Fruit fly (Drosophila melanogaster) whole organism: ENCODE data around the gene Atg2.

Experiments
- CG8478 ChIP-seq: fragments of >200 bp; optimal IDR thresholded peaks from 2 replicates; lab custom pipeline; 2018; ENCODE audit warnings: inconsistent platforms
- Dll ChIP-seq: fragments of >200 bp; optimal IDR thresholded peaks from 2 replicates; lab custom pipeline; 2017
- EcR ChIP-seq, 2 experiments: fragments of >200 bp; optimal IDR thresholded peaks; 2 replicates each; lab custom pipeline; 2017; ENCODE audit warnings: missing biosample characterization in 2 of 2, missing genetic modification characterization in 2 of 2, missing genetic modification reagents in 2 of 2
- pan ChIP-seq: fragments of >200 bp; optimal IDR thresholded peaks from 2 replicates; lab custom pipeline; 2017
- psq ChIP-seq: fragments of >200 bp; optimal IDR thresholded peaks from 2 replicates; lab custom pipeline; 2017
- usp ChIP-seq: fragments of >200 bp; optimal IDR thresholded peaks from 2 replicates; lab custom pipeline; 2017; ENCODE audit warnings: missing biosample characterization, missing genetic modification characterization, mixed read lengths

Gene Atg2

DNA sequence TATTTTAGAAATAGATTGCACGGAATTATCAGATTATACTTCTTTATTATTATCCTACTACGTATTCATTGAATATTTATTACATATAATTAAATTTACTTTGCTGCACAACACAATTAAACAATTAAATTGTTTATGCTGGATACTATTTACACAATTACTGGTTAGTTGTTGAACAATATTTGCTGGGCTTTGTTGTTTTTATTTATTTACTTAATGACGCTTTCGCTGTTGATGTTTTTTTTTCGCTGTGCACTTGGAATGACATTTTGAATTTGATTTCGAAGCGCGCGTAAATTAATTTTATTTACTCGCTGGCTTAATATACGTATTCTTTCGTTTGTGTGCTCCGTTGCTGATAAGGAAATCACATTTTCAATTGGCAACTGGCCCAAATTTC is 46.1 kb downstream of the Atg2 start:
- TF ChIP-seq EcR (GFP tag; optimal IDR thresholded peaks at IDR 0.05; lab: Kevin White, UChicago) (no peak), pan (no peak), psq (lab: Kevin White, UChicago) (no peak), CG8478 (lab: Kevin White, UChicago) (no peak), Dll (lab: Kevin White, UChicago) (no peak), usp (GFP tag; lab: Kevin White, UChicago) (no peak)

DNA sequence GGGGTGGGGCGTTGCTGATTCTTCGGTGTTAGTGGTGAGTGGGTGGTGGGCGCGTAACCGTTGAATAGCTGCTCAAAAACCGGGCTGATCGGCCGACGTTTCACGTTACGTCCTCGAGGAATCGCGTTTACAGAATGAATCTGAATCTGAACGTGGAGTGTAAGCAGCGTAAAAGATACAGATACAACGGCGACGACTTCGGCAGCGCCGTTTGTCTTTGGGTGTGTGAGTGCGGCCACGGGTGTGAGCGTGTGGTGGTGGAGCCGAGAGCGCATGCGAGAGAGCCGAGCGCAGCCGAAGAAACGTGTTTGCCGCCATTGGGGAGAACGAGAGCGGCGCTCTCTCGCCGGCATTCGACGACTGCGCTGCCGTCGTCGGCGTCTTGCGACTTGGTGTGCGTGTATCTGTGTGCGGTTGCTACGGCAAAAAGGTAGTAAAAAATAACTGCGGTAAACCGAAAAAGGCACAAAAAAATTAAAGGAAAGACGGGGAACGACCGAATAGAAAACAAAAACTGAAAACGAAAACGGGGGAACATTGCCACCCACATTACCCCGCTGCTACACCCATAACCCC is 46.9 kb downstream of the Atg2 start:
- TF ChIP-seq CG8478 (lab: Kevin White, UChicago): no peak
- peak; percentile 98 for TF ChIP-seq Dll (lab: Kevin White, UChicago)

DNA sequence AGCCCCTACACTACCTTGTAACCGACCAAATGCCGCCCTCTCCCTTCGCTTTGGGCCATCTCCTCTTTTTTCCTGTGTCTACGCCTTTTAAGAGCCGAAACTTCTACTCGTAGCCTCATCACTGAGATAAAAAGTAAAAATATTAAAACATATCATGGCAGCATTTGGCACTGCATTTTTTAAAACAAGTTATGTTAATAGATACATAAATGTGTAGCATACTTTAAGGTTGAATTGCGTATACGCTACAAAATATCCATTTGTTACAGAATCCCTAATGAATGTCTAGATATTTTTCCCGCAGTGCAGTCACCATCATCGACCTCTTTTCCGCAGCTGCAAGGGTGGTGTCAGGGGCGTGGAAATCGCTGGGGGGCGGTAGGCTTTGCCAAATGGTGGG is 48.8 kb downstream of the Atg2 start:
- TF ChIP-seq pan (no peak), psq (lab: Kevin White, UChicago) (no peak), Dll (lab: Kevin White, UChicago) (no peak), EcR (GFP tag; optimal IDR thresholded peaks at IDR 0.05; lab: Kevin White, UChicago) (no peak), usp (GFP tag; lab: Kevin White, UChicago) (no peak), CG8478 (lab: Kevin White, UChicago) (no peak)

DNA sequence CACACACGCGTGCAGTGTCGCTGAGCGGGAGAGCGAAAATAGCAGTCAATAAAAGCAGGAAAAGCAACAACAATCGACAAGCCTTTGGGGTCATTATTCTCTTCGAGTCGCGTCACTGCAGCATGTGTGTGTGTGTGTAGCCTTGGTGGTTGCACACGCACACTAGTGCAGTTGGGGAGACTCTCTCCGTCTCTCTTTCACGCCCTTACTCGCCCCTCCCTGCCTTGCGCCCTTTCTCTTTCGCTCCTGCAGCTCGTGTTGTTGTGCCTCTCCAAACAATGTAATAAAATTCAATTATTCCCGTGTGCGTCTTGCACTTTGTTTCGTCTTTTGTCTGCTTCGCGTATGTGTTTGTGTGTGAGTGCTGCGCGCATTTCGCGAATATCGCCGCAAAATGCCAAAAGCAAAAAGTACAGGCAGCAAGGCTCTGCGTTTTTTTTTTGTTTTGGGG is 49.4 kb downstream of the Atg2 start:
- TF ChIP-seq psq (lab: Kevin White, UChicago) (peak; percentile 11), CG8478 (lab: Kevin White, UChicago) (peak; percentile 74), EcR (GFP tag; optimal IDR thresholded peaks at IDR 0.05; lab: Kevin White, UChicago) (peak; percentile 61 to 90), usp (GFP tag; lab: Kevin White, UChicago) (no peak), Dll (lab: Kevin White, UChicago) (peak; percentile 78)

DNA sequence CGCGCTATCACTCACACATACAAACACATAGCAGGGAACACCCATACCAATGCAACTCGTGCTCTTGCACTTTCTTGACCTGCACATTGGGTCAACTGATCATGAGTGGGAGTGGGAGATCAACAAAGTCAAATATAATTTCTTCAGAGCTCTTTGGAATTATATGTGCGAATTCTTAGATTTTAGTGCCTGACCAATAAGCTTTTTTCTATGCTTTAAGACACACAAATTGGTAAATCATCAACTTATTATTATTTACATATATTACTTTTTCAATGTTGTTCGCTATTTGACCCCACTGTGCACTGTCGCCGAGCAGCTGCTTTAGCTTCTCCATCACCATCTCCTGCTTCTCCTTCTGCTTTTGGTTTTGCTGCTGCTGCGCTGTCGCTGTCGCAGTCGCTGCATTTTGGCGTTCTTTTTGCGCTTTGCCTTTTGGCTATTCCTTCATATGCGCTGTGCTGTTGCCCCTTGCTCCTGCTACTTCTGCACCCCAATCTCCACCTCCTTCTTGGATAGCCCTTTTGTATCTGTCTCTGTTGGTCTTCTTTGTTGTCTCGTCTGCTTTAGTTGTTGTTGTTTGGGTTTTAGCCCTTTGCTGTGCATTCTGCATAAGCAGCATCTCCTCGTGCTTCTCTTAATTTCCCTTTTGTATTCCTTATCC is 50.0 kb downstream of the Atg2 start:
- TF ChIP-seq psq (lab: Kevin White, UChicago) (no peak), pan (no peak), usp (GFP tag; lab: Kevin White, UChicago) (no peak), CG8478 (lab: Kevin White, UChicago) (no peak), Dll (lab: Kevin White, UChicago) (no peak), EcR (GFP tag; optimal IDR thresholded peaks at IDR 0.05; lab: Kevin White, UChicago) (no peak)

DNA sequence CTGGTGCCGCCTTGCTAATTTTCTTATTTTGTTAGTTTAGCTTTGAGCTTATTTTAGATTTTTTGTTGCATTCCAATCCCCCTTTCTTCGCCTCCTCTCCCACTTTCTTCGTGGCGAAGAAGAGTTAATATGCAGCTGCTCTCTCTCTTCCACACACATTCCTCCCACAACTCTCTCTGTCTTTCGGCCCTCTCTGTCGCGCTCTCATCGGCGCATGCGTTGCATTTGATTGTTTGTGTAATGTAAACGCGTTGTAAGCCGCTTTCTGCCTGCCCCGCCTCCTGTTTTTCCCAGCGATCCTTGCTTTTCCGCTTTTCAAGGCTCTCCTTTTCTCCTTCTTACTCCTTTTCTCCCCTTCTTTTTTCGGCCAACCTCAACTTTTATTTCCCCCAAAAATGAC is 50.6 kb downstream of the Atg2 start:
- TF ChIP-seq psq (lab: Kevin White, UChicago): no peak
- no peak for TF ChIP-seq Dll (lab: Kevin White, UChicago)
- no peak for TF ChIP-seq pan
- no peak for TF ChIP-seq usp (GFP tag; lab: Kevin White, UChicago)
- no peak for TF ChIP-seq EcR (GFP tag; optimal IDR thresholded peaks at IDR 0.05; lab: Kevin White, UChicago)
- TF ChIP-seq CG8478 (lab: Kevin White, UChicago): no peak

DNA sequence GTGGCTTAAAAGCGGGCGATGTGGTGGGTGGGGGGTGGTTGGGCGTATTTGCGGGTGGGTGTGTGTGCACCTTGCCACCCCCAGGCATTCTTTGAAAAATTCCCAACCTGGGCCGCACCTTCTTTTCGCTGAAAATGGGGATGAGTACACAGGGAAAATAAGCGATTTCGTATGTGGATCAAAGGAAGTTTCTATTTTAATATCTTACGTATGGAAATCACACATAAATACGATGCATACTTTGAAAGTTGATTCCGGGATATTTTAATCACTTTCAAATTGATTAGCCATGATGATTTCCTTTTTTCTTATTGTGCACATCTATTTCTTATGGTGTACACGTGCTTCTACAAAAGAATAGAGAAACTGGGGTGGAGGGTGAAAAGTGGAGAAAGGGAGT is 51.2 kb downstream of the Atg2 start:
- no peak for TF ChIP-seq usp (GFP tag; lab: Kevin White, UChicago)
- TF ChIP-seq CG8478 (lab: Kevin White, UChicago): no peak
- TF ChIP-seq EcR (GFP tag; optimal IDR thresholded peaks at IDR 0.05; lab: Kevin White, UChicago): no peak
- TF ChIP-seq Dll (lab: Kevin White, UChicago): no peak
- TF ChIP-seq pan: no peak
- TF ChIP-seq psq (lab: Kevin White, UChicago): no peak

DNA sequence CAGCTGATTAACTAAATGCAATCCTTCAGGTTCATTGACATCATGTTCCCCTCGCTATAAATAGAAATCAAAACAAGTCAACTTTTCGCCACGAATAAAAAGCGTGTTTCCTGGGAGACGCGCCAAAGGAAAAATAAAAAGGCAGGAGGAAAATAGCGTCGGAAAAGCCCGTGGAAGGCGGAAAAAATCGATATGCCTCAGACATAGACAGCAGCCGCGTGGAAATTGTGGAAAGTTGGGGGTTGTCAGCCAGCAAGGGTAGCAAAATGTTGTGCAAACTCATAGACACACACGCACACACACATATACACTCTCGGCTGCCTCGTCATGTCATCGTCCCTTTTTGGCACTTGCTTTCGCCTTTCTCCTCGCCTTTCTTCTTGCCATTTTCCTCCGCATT is 54.0 kb downstream of the Atg2 start:
- TF ChIP-seq usp (GFP tag; lab: Kevin White, UChicago) (no peak), pan (no peak), CG8478 (lab: Kevin White, UChicago) (no peak), Dll (lab: Kevin White, UChicago) (no peak), EcR (GFP tag; optimal IDR thresholded peaks at IDR 0.05; lab: Kevin White, UChicago) (no peak), psq (lab: Kevin White, UChicago) (no peak)

DNA sequence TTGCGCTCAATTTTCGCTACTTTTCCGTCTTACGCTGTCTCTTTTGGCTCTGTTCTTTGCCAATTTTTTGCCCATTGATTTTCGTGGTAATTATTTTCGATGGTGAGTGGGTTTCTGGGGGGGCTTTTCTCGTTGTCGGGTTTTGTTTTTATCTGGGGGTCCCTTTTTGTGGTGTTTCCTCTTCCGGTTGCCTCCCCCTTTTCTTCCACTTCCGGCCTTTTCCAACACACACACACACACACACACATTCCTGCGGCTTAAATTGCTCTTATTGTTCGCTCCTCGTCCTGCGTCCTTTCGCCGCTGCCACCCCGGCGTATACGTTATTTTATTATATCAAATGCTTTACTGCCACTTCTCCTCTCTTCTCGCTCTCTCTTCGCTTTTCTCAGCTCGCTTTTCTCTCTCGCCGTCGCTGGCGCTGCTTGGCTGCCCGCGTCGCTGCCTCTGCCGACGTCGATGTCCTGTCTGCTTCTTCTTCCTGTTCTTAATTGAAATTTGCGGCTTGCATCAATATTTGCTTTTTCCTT is 54.5 kb downstream of the Atg2 start:
- TF ChIP-seq usp (GFP tag; lab: Kevin White, UChicago) (no peak), psq (lab: Kevin White, UChicago) (no peak), pan (no peak), Dll (lab: Kevin White, UChicago) (no peak), CG8478 (lab: Kevin White, UChicago) (no peak), EcR (GFP tag; optimal IDR thresholded peaks at IDR 0.05; lab: Kevin White, UChicago) (no peak)

DNA sequence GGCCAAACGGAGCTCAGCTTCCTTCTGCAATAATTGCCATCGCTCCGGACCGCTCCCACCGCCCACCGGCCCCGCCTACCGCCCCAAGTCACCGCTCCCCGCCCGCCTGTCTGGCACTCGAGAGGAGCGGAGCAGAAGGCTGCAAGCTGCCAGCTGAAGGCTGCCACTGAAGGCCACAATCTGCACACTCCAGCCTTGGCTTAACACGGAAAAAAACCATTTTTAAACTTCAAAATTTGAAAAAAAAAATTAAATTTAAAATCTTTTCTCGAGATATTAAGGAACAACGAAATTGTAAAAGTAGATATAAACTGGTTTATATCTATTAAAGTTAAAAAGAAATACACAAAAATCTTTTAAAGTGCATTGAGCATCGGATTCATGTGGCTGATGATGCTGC is 55.8 kb downstream of the Atg2 start:
- TF ChIP-seq Dll (lab: Kevin White, UChicago) (no peak), psq (lab: Kevin White, UChicago) (no peak), CG8478 (lab: Kevin White, UChicago) (no peak), pan (no peak), EcR (GFP tag; optimal IDR thresholded peaks at IDR 0.05; lab: Kevin White, UChicago) (no peak), usp (GFP tag; lab: Kevin White, UChicago) (no peak)
